Worm (Caenorhabditis elegans) whole organism, L4/young adult: ENCODE data around the gene mua-6.

ENCODE experiments used
- W03F9.2 ChIP-seq: fragments of 150-350 bp; optimal IDR thresholded peaks from 2 replicates; lab custom pipeline; 2014; ENCODE audit warnings: missing biosample characterization, missing genetic modification characterization
- dao-5 ChIP-seq: sonication (generic microtip); optimal IDR thresholded peaks from 2 replicates; lab custom pipeline; 2016; ENCODE audit warnings: missing genotype, missing genetic modification characterization, moderate library complexity, missing compliant biosample characterization
- him-1 ChIP-seq: sonication (generic microtip); optimal IDR thresholded peaks from 2 replicates; lab custom pipeline; 2016; ENCODE audit warnings: missing genotype, missing genetic modification reagents, missing genetic modification characterization, missing compliant biosample characterization

- TF ChIP-seq W03F9.2 (tag; lab: Kevin White, UChicago) (no peak), dao-5 (tag; lab: Kevin White, UChicago) (no peak), him-1 (no peak)
Measured at ce11 chrX:16297123-16297522, 31.6 kb upstream of the mua-6 start.
